Fruit fly (Drosophila melanogaster): ENCODE data around the gene Dh44.

Dh44 gene

DNA sequence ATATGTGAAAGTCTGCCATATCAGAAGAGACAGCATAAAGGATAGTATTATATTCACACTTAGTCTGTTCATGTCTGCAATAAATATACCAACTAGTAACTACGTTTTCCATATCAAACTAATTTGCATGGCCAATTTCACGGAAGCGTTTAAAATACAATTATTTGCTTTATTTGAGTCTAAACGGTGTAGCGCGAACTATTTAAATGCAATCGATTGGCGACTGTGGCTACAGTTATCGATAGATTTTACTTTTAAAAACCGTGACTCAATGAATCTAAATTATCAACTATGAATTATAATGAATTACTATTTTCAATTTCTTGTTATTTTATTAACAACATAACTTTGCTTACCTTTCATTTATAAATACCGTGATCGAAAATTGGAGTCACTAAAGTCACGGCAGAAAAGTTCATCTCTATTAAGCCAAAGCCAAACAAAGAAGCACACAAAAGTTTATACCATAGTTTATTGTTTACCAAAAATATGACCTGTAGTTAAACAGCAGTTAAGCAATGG lies 11.0 kb upstream of the Dh44 start, which contains the start of the genes CG9427 and CG8319:
CG9427 (minus strand) TSS at position 51 of the 522 bp plus-strand sequence.
CG8319 (plus strand) TSS at position 442 of the 522 bp plus-strand sequence.
- TF ChIP-seq Myc (optimal IDR thresholded peaks at IDR 0.05) (no peak), ttk (optimal IDR thresholded peaks at IDR 0.05) (no peak), insv (optimal IDR thresholded peaks at IDR 0.05) (no peak), psq (optimal IDR thresholded peaks at IDR 0.05) (no peak), Sin3A (optimal IDR thresholded peaks at IDR 0.05) (no peak), h (optimal IDR thresholded peaks at IDR 0.05) (no peak)

DNA sequence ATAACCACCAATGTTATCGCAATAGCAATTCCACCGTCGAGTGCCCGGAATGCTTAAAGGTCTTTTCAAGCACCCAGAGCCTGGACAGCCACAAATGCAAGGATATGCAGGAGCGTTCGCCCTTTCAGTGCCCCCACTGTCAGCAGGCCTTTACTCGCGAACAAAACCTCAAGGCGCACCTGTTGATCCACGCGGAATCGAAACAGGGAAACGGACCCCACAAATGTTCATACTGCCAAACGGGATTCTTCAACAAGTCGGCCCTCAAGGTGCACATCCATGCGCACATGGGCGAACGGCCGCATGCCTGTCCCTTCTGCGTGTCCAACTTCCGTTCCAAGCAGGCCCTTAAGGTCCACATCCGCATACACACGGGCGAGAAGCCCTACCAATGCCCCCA lies 9.9 kb upstream of the Dh44 start:
- TF ChIP-seq ttk (optimal IDR thresholded peaks at IDR 0.05), result no peak
- no peak for TF ChIP-seq insv (optimal IDR thresholded peaks at IDR 0.05)
- no peak for TF ChIP-seq psq (optimal IDR thresholded peaks at IDR 0.05)
- no peak for TF ChIP-seq Sin3A (optimal IDR thresholded peaks at IDR 0.05)
- no peak for TF ChIP-seq h (optimal IDR thresholded peaks at IDR 0.05)

DNA sequence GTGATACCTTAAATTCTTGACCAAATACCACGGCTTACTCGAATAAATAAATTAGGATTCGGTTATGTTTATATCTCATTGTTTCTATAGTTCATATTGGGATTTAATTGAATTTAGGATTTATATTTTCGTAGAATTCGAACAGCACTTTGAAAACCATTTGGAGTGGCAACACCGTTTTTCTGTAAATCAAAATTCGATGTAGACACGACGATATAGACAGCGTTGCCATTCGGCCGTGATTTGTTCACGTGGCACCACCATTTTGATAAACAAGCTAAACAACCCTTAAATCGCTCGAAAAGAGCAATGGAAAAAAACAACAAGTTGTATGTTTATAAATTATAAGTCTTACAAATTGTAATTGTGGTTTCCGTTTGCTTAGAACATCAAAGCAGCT lies 9.4 kb upstream of the Dh44 start:
- TF ChIP-seq Sin3A (optimal IDR thresholded peaks at IDR 0.05) (no peak), h (optimal IDR thresholded peaks at IDR 0.05) (no peak), Myc (optimal IDR thresholded peaks at IDR 0.05) (no peak), ttk (optimal IDR thresholded peaks at IDR 0.05) (no peak), psq (optimal IDR thresholded peaks at IDR 0.05) (no peak), insv (optimal IDR thresholded peaks at IDR 0.05) (no peak)

dm6 chr3R:9630053-9630632 lies 7.8 kb upstream of the Dh44 start:
- no peak for TF ChIP-seq insv (optimal IDR thresholded peaks at IDR 0.05)
- TF ChIP-seq h (optimal IDR thresholded peaks at IDR 0.05), result no peak
- no peak for TF ChIP-seq psq (optimal IDR thresholded peaks at IDR 0.05)
- no peak for TF ChIP-seq ttk (optimal IDR thresholded peaks at IDR 0.05)
- no peak for TF ChIP-seq Sin3A (optimal IDR thresholded peaks at IDR 0.05)
- TF ChIP-seq Myc (optimal IDR thresholded peaks at IDR 0.05), result no peak

DNA sequence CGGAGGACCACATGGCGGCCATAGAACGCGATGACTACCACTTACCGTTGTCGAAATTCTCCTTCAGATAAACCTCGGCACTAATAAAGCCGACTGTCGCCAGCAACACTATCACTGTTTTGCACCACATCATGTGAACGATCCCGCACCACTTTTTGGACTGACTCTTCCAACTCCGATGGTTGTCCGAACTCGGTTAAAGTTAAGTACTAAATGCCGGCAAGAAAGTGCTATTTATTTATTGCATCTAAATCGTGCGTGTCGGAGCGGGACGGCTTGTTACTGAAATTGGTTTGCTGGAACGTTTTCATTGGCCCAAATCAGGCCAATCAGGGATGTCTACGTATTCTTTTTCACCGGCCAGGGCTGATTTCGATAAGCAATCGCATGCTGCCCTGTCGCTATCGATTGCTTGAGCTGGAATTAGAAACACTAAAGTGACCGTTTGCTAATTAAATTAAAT lies 7.3 kb upstream of the Dh44 start, which contains the start of gene Calr:
Calr (minus strand) TSS at position 219 of the 463 bp plus-strand sequence.
- TF ChIP-seq ttk (optimal IDR thresholded peaks at IDR 0.05) (no peak), h (optimal IDR thresholded peaks at IDR 0.05) (no peak), Myc (optimal IDR thresholded peaks at IDR 0.05) (no peak)

dm6 chr3R:9631564-9631963 lies 6.4 kb upstream of the Dh44 start, which contains the start of gene SpdS:
TSS of gene SpdS (plus strand) at chr3R:9631641.
- TF ChIP-seq Sin3A (optimal IDR thresholded peaks at IDR 0.05), result no peak
- no peak for TF ChIP-seq Myc (optimal IDR thresholded peaks at IDR 0.05)
- TF ChIP-seq ttk (optimal IDR thresholded peaks at IDR 0.05), result no peak
- TF ChIP-seq insv (optimal IDR thresholded peaks at IDR 0.05), result no peak
- no peak for TF ChIP-seq psq (optimal IDR thresholded peaks at IDR 0.05)
- no peak for TF ChIP-seq h (optimal IDR thresholded peaks at IDR 0.05)

dm6 chr3R:9632110-9632921 lies 5.7 kb upstream of the Dh44 start:
- TF ChIP-seq h (optimal IDR thresholded peaks at IDR 0.05), result no peak
- TF ChIP-seq ttk (optimal IDR thresholded peaks at IDR 0.05), result no peak
- no peak for TF ChIP-seq insv (optimal IDR thresholded peaks at IDR 0.05)
- TF ChIP-seq Myc (optimal IDR thresholded peaks at IDR 0.05), result no peak
- no peak for TF ChIP-seq psq (optimal IDR thresholded peaks at IDR 0.05)
- no peak for TF ChIP-seq Sin3A (optimal IDR thresholded peaks at IDR 0.05)

- TF ChIP-seq h (optimal IDR thresholded peaks at IDR 0.05) (no peak), ttk (optimal IDR thresholded peaks at IDR 0.05) (no peak), Myc (optimal IDR thresholded peaks at IDR 0.05) (no peak), psq (optimal IDR thresholded peaks at IDR 0.05) (no peak), Sin3A (optimal IDR thresholded peaks at IDR 0.05) (no peak), insv (optimal IDR thresholded peaks at IDR 0.05) (no peak)
Measured at dm6 chr3R:9637361-9637760, 621 bp upstream of the Dh44 start, which contains the start of gene Scm. TSS of gene Scm (minus strand) at chr3R:9637611.

DNA sequence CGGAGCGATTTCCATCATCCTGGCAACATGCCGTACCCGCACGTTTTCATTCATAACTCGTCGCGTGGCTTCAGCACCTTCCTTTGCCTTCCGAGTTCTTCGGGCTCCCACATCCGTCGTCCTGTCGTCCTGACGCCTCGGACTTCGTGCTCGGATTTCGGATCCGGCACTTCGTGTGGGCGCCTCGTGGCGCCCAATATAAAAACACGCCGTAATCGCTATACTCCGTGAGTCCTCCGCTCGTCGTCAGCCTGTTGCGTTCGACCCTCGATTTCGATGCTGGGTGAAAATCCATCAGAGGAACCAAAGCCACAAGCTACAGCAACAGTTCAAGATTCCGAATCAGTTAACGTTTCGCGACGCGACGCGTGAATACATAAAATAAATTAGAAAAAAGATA lies 2.3 kb downstream of the Dh44 start:
- no peak for TF ChIP-seq Sin3A (optimal IDR thresholded peaks at IDR 0.05)
- no peak for TF ChIP-seq insv (optimal IDR thresholded peaks at IDR 0.05)
- no peak for TF ChIP-seq h (optimal IDR thresholded peaks at IDR 0.05)
- no peak for TF ChIP-seq Myc (optimal IDR thresholded peaks at IDR 0.05)
- no peak for TF ChIP-seq psq (optimal IDR thresholded peaks at IDR 0.05)
- TF ChIP-seq ttk (optimal IDR thresholded peaks at IDR 0.05), result no peak

- TF ChIP-seq Sin3A (optimal IDR thresholded peaks at IDR 0.05) (no peak), insv (optimal IDR thresholded peaks at IDR 0.05) (no peak), psq (optimal IDR thresholded peaks at IDR 0.05) (no peak), Myc (optimal IDR thresholded peaks at IDR 0.05) (no peak), ttk (optimal IDR thresholded peaks at IDR 0.05) (no peak), h (optimal IDR thresholded peaks at IDR 0.05) (no peak)
Measured at dm6 chr3R:9643977-9644376, 6.0 kb downstream of the Dh44 start.

dm6 chr3R:9644620-9645019 lies 6.6 kb downstream of the Dh44 start:
- TF ChIP-seq insv (optimal IDR thresholded peaks at IDR 0.05) (no peak), ttk (optimal IDR thresholded peaks at IDR 0.05) (no peak), psq (optimal IDR thresholded peaks at IDR 0.05) (no peak), Sin3A (optimal IDR thresholded peaks at IDR 0.05) (no peak), Myc (optimal IDR thresholded peaks at IDR 0.05) (no peak), h (optimal IDR thresholded peaks at IDR 0.05) (no peak)

DNA sequence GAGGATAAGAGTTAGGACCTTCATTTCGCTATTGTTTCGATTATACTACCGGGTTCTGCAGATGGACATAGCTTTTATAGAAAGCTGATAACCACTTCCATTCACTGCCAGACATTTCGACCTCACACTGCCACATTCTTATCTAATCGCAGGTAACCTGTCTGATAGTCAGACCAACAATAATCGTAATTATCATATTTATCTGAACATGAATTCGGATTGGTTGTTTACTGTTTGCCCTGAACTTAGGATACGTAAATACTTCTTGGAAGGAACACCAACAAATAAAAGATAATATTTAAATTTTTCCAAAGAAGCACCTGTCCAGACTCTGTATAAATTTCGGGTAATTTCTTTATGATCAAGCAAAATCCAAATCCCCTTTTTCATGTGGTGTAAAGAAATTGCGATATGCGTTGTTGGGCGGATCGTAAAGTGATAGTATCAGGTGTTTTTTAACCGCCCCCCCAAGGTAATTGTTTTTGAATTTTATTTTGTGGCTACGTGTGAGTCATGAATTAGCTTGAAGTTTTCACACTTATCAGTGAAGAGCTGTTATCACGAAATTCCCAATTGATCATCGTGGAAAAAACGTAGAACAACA lies 8.2 kb downstream of the Dh44 start, which contains the start of gene Fst:
Fst (minus strand) TSS at position 51 of the 604 bp plus-strand sequence.
- TF ChIP-seq psq (optimal IDR thresholded peaks at IDR 0.05) (no peak), insv (optimal IDR thresholded peaks at IDR 0.05) (no peak), Myc (optimal IDR thresholded peaks at IDR 0.05) (no peak), Sin3A (optimal IDR thresholded peaks at IDR 0.05) (no peak), ttk (optimal IDR thresholded peaks at IDR 0.05) (no peak), h (optimal IDR thresholded peaks at IDR 0.05) (no peak)

All from Kc167 (cell line).